Fruit fly (Drosophila melanogaster): ENCODE measurements around the gene CG11878.

Gene CG11878

DNA sequence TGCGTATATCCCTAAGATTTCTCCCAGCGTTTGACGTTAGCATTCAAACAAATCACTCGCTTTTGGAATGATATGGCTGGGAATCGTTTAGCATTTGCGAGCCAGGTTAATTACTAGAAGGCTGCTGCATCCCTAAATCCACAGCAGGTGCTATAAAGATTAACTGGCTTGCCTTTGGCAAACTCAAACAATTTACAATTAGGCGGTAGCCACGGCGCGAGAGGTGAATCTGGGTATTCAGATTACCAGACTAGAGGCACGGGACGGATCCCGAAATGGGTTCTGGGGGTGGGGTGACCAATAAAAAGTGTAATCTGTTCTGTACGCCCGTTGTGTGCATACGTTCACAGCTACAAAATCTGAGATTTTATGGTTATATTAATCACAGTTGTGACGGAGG, 7.5 kb downstream of the CG11878 start, which contains the start of gene CG11892 (continued):
- TF ChIP-seq CG8924 (tag; optimal IDR thresholded peaks at IDR 0.05) (no peak), ato (GFP tag; IDR thresholded peaks at IDR 0.05; ENCODE audit: partially characterized antibody) (no peak), lab (GFP tag; optimal IDR thresholded peaks at IDR 0.05) (peak; percentile 83), NK7.1 (GFP tag; optimal IDR thresholded peaks at IDR 0.05) (no peak), Myb (GFP tag; optimal IDR thresholded peaks at IDR 0.05) (no peak), CG8089 (GFP tag; optimal IDR thresholded peaks at IDR 0.05) (no peak), CG4854 (GFP tag; optimal IDR thresholded peaks at IDR 0.05) (no peak), Deaf1 (tag; optimal IDR thresholded peaks at IDR 0.05) (no peak), H15 (GFP tag; IDR thresholded peaks at IDR 0.05) (no peak), CG34224 (GFP tag; IDR thresholded peaks at IDR 0.05; ENCODE audit: partially characterized antibody) (no peak), Abd-B (GFP tag; optimal IDR thresholded peaks at IDR 0.05) (no peak), ara (GFP tag; IDR thresholded peaks at IDR 0.05) (0 out of 2 replicates have a peak, but pooled peaks have one; percentile 43), B-H2 (GFP tag; optimal IDR thresholded peaks at IDR 0.05) (peak; percentile 19), aop (GFP tag; IDR thresholded peaks at IDR 0.05) (no peak), Dip2 (GFP tag; IDR thresholded peaks at IDR 0.05) (no peak), phol (tag; optimal IDR thresholded peaks at IDR 0.05) (no peak), Nf-YC (tag; optimal IDR thresholded peaks at IDR 0.05) (no peak), CG15269 (tag; optimal IDR thresholded peaks at IDR 0.05) (peak; percentile 60), Rfx (GFP tag; IDR thresholded peaks at IDR 0.05) (0 out of 2 replicates have a peak, but pooled peaks have one; percentile 15), otp (GFP tag; IDR thresholded peaks at IDR 0.05) (peak; percentile 45; the same call in 1 of the 3 replicates), pb (GFP tag; optimal IDR thresholded peaks at IDR 0.05) (no peak), Xrp1 (GFP tag; IDR thresholded peaks at IDR 0.05) (no peak), zfh1 (GFP tag; IDR thresholded peaks at IDR 0.05) (no peak), dimm (GFP tag; IDR thresholded peaks at IDR 0.05) (no peak), CG8281 (tag; optimal IDR thresholded peaks at IDR 0.05) (peak; percentile 19), CG11093 (GFP tag; IDR thresholded peaks at IDR 0.05) (no peak), CG11085 (GFP tag; IDR thresholded peaks at IDR 0.05) (no peak), salm (tag; optimal IDR thresholded peaks at IDR 0.05) (peak; percentile 16), CG13296 (GFP tag; optimal IDR thresholded peaks at IDR 0.05) (peak; percentile 76), CG4328 (GFP tag; optimal IDR thresholded peaks at IDR 0.05) (peak; percentile 4), fru (optimal IDR thresholded peaks at IDR 0.05) (no peak), dysf (GFP tag; IDR thresholded peaks at IDR 0.05) (no peak), klu (GFP tag; IDR thresholded peaks at IDR 0.05) (no peak), zfh2 (GFP tag; optimal IDR thresholded peaks at IDR 0.05) (no peak), Ravus (GFP tag; IDR thresholded peaks at IDR 0.05) (no peak), ftz-f1 (GFP tag; optimal IDR thresholded peaks at IDR 0.05) (no peak), sima (GFP tag; optimal IDR thresholded peaks at IDR 0.05) (no peak), Doc2 (GFP tag; IDR thresholded peaks at IDR 0.05) (no peak), CG16863 (GFP tag; optimal IDR thresholded peaks at IDR 0.05) (no peak), CG18764 (GFP tag; optimal IDR thresholded peaks at IDR 0.05) (no peak), CG2889 (GFP tag; IDR thresholded peaks at IDR 0.05) (no peak), Neu2 (GFP tag; optimal IDR thresholded peaks at IDR 0.05; ENCODE audit: borderline replicate concordance) (no peak), bsh (GFP tag; optimal IDR thresholded peaks at IDR 0.05) (no peak), gfzf (GFP tag; optimal IDR thresholded peaks at IDR 0.05) (no peak), jumu (GFP tag; optimal IDR thresholded peaks at IDR 0.05) (no peak), jing (GFP tag; optimal IDR thresholded peaks at IDR 0.05) (no peak), dmrt11E (tag; optimal IDR thresholded peaks at IDR 0.05) (no peak), CG1529 (GFP tag; optimal IDR thresholded peaks at IDR 0.05) (no peak), sim (GFP tag; IDR thresholded peaks at IDR 0.05) (no peak), CG6175 (GFP tag; IDR thresholded peaks at IDR 0.05) (no peak), CG32772 (GFP tag; IDR thresholded peaks at IDR 0.05) (no peak), CG14667 (GFP tag; IDR thresholded peaks at IDR 0.05) (no peak), CG14965 (GFP tag; optimal IDR thresholded peaks at IDR 0.05; ENCODE audit: borderline replicate concordance) (no peak)
